Worm (Caenorhabditis elegans) whole organism, L4 larva: ENCODE results near the gene hsp-4.

Experiments used
- F44E2.7 ChIP-seq: fragments of 200-800 bp; sonication (Bioruptor generic); IDR thresholded peaks from 2 replicates; pipeline ENCODE4 v2.1.2; 2022; ENCODE audit warnings: missing genetic modification characterization, missing compliant biosample characterization
- Y5F2A.4 ChIP-seq: fragments of 200-800 bp; sonication (Bioruptor generic); optimal IDR thresholded peaks from 2 replicates; lab custom pipeline; 2018; ENCODE audit warnings: mild to moderate bottlenecking, missing genetic modification characterization, missing compliant biosample characterization
- ama-1 ChIP-seq: fragments of 150-350 bp; optimal IDR thresholded peaks from 2 replicates; lab custom pipeline; 2014; ENCODE audit warnings: inconsistent platforms, mixed read lengths
- attf-4 ChIP-seq: sonication (generic microtip); optimal IDR thresholded peaks from 3 replicates; lab custom pipeline; 2017; ENCODE audit warnings: missing biosample characterization, missing genetic modification characterization
- ceh-32 ChIP-seq: sonication (generic microtip); optimal IDR thresholded peaks from 2 replicates; lab custom pipeline; 2016; ENCODE audit warnings: mild to moderate bottlenecking, missing genetic modification characterization, missing compliant biosample characterization; ENCODE audit not compliant: poor library complexity
- ces-1 ChIP-seq: fragments of 150-350 bp; sonication (generic microtip); optimal IDR thresholded peaks from 4 replicates; lab custom pipeline; 2014; ENCODE audit warnings: missing biosample characterization, missing genetic modification reagents, missing genetic modification characterization
- daf-19 ChIP-seq: fragments of 200-800 bp; sonication (Bioruptor generic); conservative IDR thresholded peaks from 2 replicates; pipeline ENCODE4 v1.3.6; 2022; ENCODE audit warnings: missing genetic modification characterization, missing compliant biosample characterization
- dmd-6 ChIP-seq: fragments of 200-800 bp; sonication (Bioruptor generic); IDR thresholded peaks from 2 replicates; pipeline ENCODE4 v1.3.6; 2022; ENCODE audit warnings: missing genetic modification reagents, missing genetic modification characterization, missing compliant biosample characterization
- dpl-1 ChIP-seq: fragments of 150-350 bp; optimal IDR thresholded peaks from 2 replicates; lab custom pipeline; 2014; ENCODE audit warnings: missing biosample characterization, missing genetic modification reagents, missing genetic modification characterization
- duxl-1 ChIP-seq: sonication (generic microtip); optimal IDR thresholded peaks from 2 replicates; lab custom pipeline; 2016; ENCODE audit warnings: mild to moderate bottlenecking, missing genetic modification characterization, moderate library complexity, missing compliant biosample characterization; ENCODE audit not compliant: poor library complexity
- egl-27 ChIP-seq: sonication (generic microtip); optimal IDR thresholded peaks from 3 replicates; lab custom pipeline; 2017; ENCODE audit warnings: missing biosample characterization, missing genetic modification reagents, missing genetic modification characterization
- gei-8 ChIP-seq: fragments of 200-800 bp; sonication (Bioruptor generic); optimal IDR thresholded peaks from 2 replicates; lab custom pipeline; 2018; ENCODE audit warnings: mild to moderate bottlenecking, missing genetic modification characterization, missing compliant biosample characterization
- hlh-11 ChIP-seq: fragments of 200-800 bp; sonication (Bioruptor generic); optimal IDR thresholded peaks from 2 replicates; lab custom pipeline; 2018; ENCODE audit warnings: mild to moderate bottlenecking, missing genetic modification characterization, missing compliant biosample characterization
- lin-13 ChIP-seq: fragments of 150-350 bp; optimal IDR thresholded peaks from 2 replicates; lab custom pipeline; 2014; ENCODE audit warnings: missing biosample characterization, missing genetic modification reagents, missing genetic modification characterization
- lsy-2 ChIP-seq, 2 experiments: fragments of 150-350 bp in 1 of 2; sonication (generic microtip) in 1 of 2; optimal IDR thresholded peaks; 2 replicates each; lab custom pipeline; 2014 to 2017; ENCODE audit warnings: missing biosample characterization in 2 of 2, missing genetic modification characterization in 2 of 2
- mes-2 ChIP-seq: sonication (generic microtip); optimal IDR thresholded peaks from 2 replicates; lab custom pipeline; 2016; ENCODE audit warnings: missing genotype, mild to moderate bottlenecking, missing genetic modification characterization, missing compliant biosample characterization; ENCODE audit not compliant: poor library complexity, severe bottlenecking
- mxl-3 ChIP-seq: fragments of 200-800 bp; sonication (Bioruptor generic); optimal IDR thresholded peaks from 2 replicates; lab custom pipeline; 2018; ENCODE audit warnings: mild to moderate bottlenecking, missing genetic modification characterization, missing compliant biosample characterization
- nhr-11 ChIP-seq: fragments of 150-350 bp; optimal IDR thresholded peaks from 2 replicates; lab custom pipeline; 2014; ENCODE audit warnings: missing biosample characterization, missing genetic modification characterization
- nhr-111 ChIP-seq: fragments of 200-800 bp; sonication (Bioruptor generic); optimal IDR thresholded peaks from 2 replicates; lab custom pipeline; 2018; ENCODE audit warnings: mild to moderate bottlenecking, missing genetic modification characterization, missing compliant biosample characterization
- nhr-25 ChIP-seq: sonication (generic microtip); optimal IDR thresholded peaks from 2 replicates; lab custom pipeline; 2017; ENCODE audit warnings: missing genetic modification characterization, mild to moderate bottlenecking, missing compliant biosample characterization, antibody characterized with exemption, moderate library complexity, borderline replicate concordance; ENCODE audit not compliant: insufficient read depth
- nhr-28 ChIP-seq: fragments of 150-350 bp; optimal IDR thresholded peaks from 2 replicates; lab custom pipeline; 2014; ENCODE audit warnings: missing biosample characterization, missing genetic modification characterization
- nhr-42 ChIP-seq: fragments of 200-800 bp; sonication (Bioruptor generic); IDR thresholded peaks from 2 replicates; pipeline ENCODE4 v1.3.6; 2022; ENCODE audit warnings: missing genetic modification characterization, missing compliant biosample characterization
- nhr-76 ChIP-seq: fragments of 150-350 bp; optimal IDR thresholded peaks from 2 replicates; lab custom pipeline; 2014; ENCODE audit warnings: missing biosample characterization, missing genetic modification characterization
- pqm-1 ChIP-seq: sonication (generic microtip); optimal IDR thresholded peaks from 2 replicates; lab custom pipeline; 2017; ENCODE audit warnings: missing biosample characterization, missing genetic modification characterization
- snpc-1.2 ChIP-seq: fragments of 200-800 bp; sonication (Bioruptor generic); IDR thresholded peaks from 2 replicates; pipeline ENCODE4 v1.3.6; 2022; ENCODE audit warnings: missing genetic modification reagents, missing genetic modification characterization, missing compliant biosample characterization
- unc-39 ChIP-seq: sonication (generic microtip); optimal IDR thresholded peaks from 2 replicates; lab custom pipeline; 2017; ENCODE audit warnings: missing biosample characterization, missing genetic modification characterization

hsp-4 gene

DNA sequence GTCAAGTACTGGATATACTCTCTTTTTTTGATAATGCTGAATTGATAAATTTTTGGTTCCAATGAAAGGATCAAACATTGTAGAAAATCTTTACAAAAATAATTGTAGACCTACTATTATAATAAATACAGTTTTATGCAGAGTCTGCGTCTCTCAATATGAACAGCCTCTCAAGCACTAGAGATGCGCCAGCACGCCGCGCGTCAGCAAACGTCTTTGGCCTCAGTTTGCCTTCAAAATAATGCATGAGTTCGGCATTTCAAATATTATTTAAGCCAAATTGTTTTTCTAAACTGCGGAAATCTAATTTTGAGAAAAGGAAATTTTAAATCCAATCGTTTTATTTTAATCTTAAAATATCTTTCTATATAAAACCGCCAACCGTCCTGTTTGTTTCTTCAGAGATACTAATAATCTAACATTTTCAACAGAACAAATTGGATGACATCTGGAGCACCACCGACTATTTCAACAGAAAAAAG lies 50.7 kb downstream of the hsp-4 start, which contains the start of gene cul-4 (continued):
- TF ChIP-seq mes-2 (tag; lab: Kevin White, UChicago) (peak; percentile 92), nhr-76 (tag; lab: Kevin White, UChicago) (no peak), egl-27 (tag; lab: Kevin White, UChicago) (no peak), nhr-25 (no peak), hlh-11 (tag; lab: Kevin White, UChicago) (peak; percentile 75), nhr-11 (tag; lab: Kevin White, UChicago) (no peak), pqm-1 (tag; lab: Kevin White, UChicago) (no peak), mxl-3 (GFP tag; lab: Kevin White, UChicago) (no peak), daf-19 (GFP tag; lab: Robert Waterston, UW) (no peak), lsy-2 (tag; optimal IDR thresholded peaks at IDR 0.05; lab: Kevin White, UChicago) (no peak), unc-39 (tag; lab: Kevin White, UChicago) (no peak), F44E2.7 (no peak), ces-1 (GFP tag; lab: Kevin White, UChicago) (no peak), nhr-111 (GFP tag; lab: Kevin White, UChicago) (no peak), gei-8 (GFP tag; lab: Kevin White, UChicago) (no peak), lin-13 (peak; percentile 25), snpc-1.2 (0 out of 2 replicates have a peak, but pooled peaks have one; percentile 64), ceh-32 (tag; lab: Kevin White, UChicago) (no peak), attf-4 (tag; lab: Kevin White, UChicago) (no peak), nhr-28 (no peak), nhr-42 (no peak), Y5F2A.4 (GFP tag; lab: Kevin White, UChicago) (no peak), dpl-1 (GFP tag; lab: Kevin White, UChicago) (peak; percentile 78), duxl-1 (tag; lab: Kevin White, UChicago) (peak; percentile 87), ama-1 (no peak), dmd-6 (no peak)
- TF ChIP-seq, all 104 proteins: peak for 21
